Fruit fly (Drosophila melanogaster) Kc167 (cell line): ENCODE measurements around the gene CG13722.

Source experiments
- Sin3A ChIP-seq: fragments of >200 bp; optimal IDR thresholded peaks from 2 replicates; lab custom pipeline; 2018; ENCODE audit warnings: missing external identifiers
- h ChIP-seq: fragments of >200 bp; optimal IDR thresholded peaks from 3 replicates; lab custom pipeline; 2018; ENCODE audit warnings: missing external identifiers
- insv ChIP-seq: fragments of >200 bp; optimal IDR thresholded peaks from 3 replicates; lab custom pipeline; 2018; ENCODE audit warnings: missing external identifiers
- ttk ChIP-seq: sonication (Bioruptor generic); optimal IDR thresholded peaks from 2 replicates; lab custom pipeline; 2017; ENCODE audit warnings: missing external identifiers

- TF ChIP-seq h (lab: Kevin White, UChicago) (no peak), ttk (lab: Kevin White, UChicago) (no peak), Sin3A (lab: Kevin White, UChicago) (no peak), insv (no peak)
These were observed 6.1 kb downstream of the CG13722 start for dm6 chr3L:4484623-4485022.
